Worm (Caenorhabditis elegans) whole organism, young adult: Measurements from ENCODE around the gene erfa-1.

Experiments
- F33H1.4 ChIP-seq: fragments of 200-800 bp; sonication (Bioruptor generic); IDR thresholded peaks from 2 replicates; pipeline ENCODE4 v1.3.6; 2022; ENCODE audit warnings: missing genetic modification reagents, missing genetic modification characterization, missing compliant biosample characterization
- F57A8.1 ChIP-seq: fragments of 200-800 bp; sonication (Bioruptor generic); optimal IDR thresholded peaks from 2 replicates; lab custom pipeline; 2018; ENCODE audit warnings: mild to moderate bottlenecking, missing genetic modification characterization, moderate library complexity, missing compliant biosample characterization
- athp-1 ChIP-seq: sonication (generic microtip); optimal IDR thresholded peaks from 2 replicates; lab custom pipeline; 2017; ENCODE audit warnings: mild to moderate bottlenecking, missing genetic modification characterization, missing compliant biosample characterization
- bed-1 ChIP-seq: fragments of 200-800 bp; sonication (Bioruptor generic); IDR thresholded peaks from 2 replicates; pipeline ENCODE4 v1.3.6; 2022; ENCODE audit warnings: missing genetic modification reagents, missing genetic modification characterization, missing compliant biosample characterization
- die-1 ChIP-seq: sonication (generic microtip); optimal IDR thresholded peaks from 2 replicates; lab custom pipeline; 2016; ENCODE audit warnings: missing genotype, mild to moderate bottlenecking, missing genetic modification characterization, missing compliant biosample characterization
- ets-4 ChIP-seq: fragments of 200-800 bp; sonication (Bioruptor generic); optimal IDR thresholded peaks from 2 replicates; lab custom pipeline; 2018; ENCODE audit warnings: mild to moderate bottlenecking, missing genetic modification characterization, missing compliant biosample characterization
- hsf-1 ChIP-seq: fragments of 200-800 bp; sonication (Bioruptor generic); IDR thresholded peaks from 2 replicates; pipeline ENCODE4 v1.3.6; 2022; ENCODE audit warnings: missing genetic modification reagents, missing genetic modification characterization, missing compliant biosample characterization
- lsl-1 ChIP-seq: fragments of 200-800 bp; sonication (Bioruptor generic); optimal IDR thresholded peaks from 2 replicates; lab custom pipeline; 2018; ENCODE audit warnings: mild to moderate bottlenecking, missing genetic modification characterization, moderate library complexity, missing compliant biosample characterization
- madf-3 ChIP-seq: fragments of 200-800 bp; sonication (Bioruptor generic); IDR thresholded peaks from 2 replicates; pipeline ENCODE4 v1.3.6; 2022; ENCODE audit warnings: missing genetic modification reagents, missing genetic modification characterization, missing compliant biosample characterization
- nhr-179 ChIP-seq: sonication (generic microtip); optimal IDR thresholded peaks from 2 replicates; lab custom pipeline; 2016; ENCODE audit warnings: mild to moderate bottlenecking, missing genetic modification characterization, missing compliant biosample characterization
- rec-8 ChIP-seq, 2 experiments: sonication (generic microtip); optimal IDR thresholded peaks; 2 replicates each; lab custom pipeline; 2016; ENCODE audit warnings: mild to moderate bottlenecking in 2 of 2, missing genetic modification characterization in 2 of 2, missing genetic modification reagents in 2 of 2, missing genotype in 2 of 2, missing biosample characterization in 1 of 2, missing compliant biosample characterization in 1 of 2, moderate library complexity in 1 of 2
- rpc-1 ChIP-seq, 2 experiments: fragments of 150-350 bp in 1 of 2; sonication (generic microtip) in 1 of 2; optimal IDR thresholded peaks; 2 replicates each; lab custom pipeline; 2014 to 2018; ENCODE audit warnings: missing biosample characterization in 1 of 2, missing genetic modification characterization in 1 of 2, missing genetic modification reagents in 1 of 2, missing genotype in 1 of 2
- ztf-18 ChIP-seq: sonication (generic microtip); optimal IDR thresholded peaks from 2 replicates; lab custom pipeline; 2016; ENCODE audit warnings: missing genotype, mild to moderate bottlenecking, missing genetic modification characterization, missing compliant biosample characterization
- ztf-6 ChIP-seq: fragments of 200-800 bp; sonication (Bioruptor generic); IDR thresholded peaks from 2 replicates; pipeline ENCODE4 v1.3.6; 2022; ENCODE audit warnings: missing genetic modification reagents, missing genetic modification characterization, missing compliant biosample characterization

DNA sequence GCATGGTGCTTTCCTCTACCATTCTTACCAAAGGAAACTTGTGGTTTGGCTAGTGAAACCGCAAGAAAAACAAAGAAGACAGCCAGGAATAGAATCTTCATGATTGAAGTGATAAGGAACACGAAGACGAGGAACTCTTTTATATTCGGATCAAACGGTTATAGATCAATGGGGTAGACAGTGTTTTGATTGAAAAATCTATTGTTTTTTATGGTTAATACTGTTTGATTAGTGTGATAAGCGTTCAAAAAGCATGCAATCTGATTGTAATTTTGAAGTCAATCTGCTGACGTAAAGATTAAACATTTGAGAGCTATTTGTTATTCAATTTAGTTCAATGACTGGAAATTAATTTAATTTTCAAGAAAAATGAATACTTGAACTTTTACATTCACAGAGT, 44.3 kb upstream of the erfa-1 start, which contains the start of gene F57F4.2:
- TF ChIP-seq nhr-179 (tag; lab: Kevin White, UChicago) (no peak), die-1 (tag; lab: Kevin White, UChicago) (no peak), ztf-6 (GFP tag; lab: Robert Waterston, UW) (no peak), athp-1 (no peak), rpc-1 (optimal IDR thresholded peaks at IDR 0.05; lab: Kevin White, UChicago) (no peak), rpc-1 (tag; optimal IDR thresholded peaks at IDR 0.05; lab: Kevin White, UChicago) (no peak), rec-8 (tag; optimal IDR thresholded peaks at IDR 0.05; lab: Kevin White, UChicago) (no peak), F33H1.4 (no peak), hsf-1 (GFP tag; lab: Robert Waterston, UW) (no peak), madf-3 (GFP tag; lab: Robert Waterston, UW) (no peak), ets-4 (GFP tag; lab: Kevin White, UChicago) (no peak), lsl-1 (no peak), bed-1 (GFP tag; lab: Robert Waterston, UW) (no peak), ztf-18 (tag; lab: Kevin White, UChicago) (no peak), F57A8.1 (GFP tag; lab: Kevin White, UChicago) (no peak)
